Worm (Caenorhabditis elegans) whole organism, midembryonic: ENCODE measurements around the gene npl-4.2.

Experiments used
- T22C8.4 ChIP-seq: fragments of 200-800 bp; sonication (Bioruptor generic); IDR thresholded peaks from 2 replicates; pipeline ENCODE4 v1.3.6; 2022; ENCODE audit warnings: missing genetic modification characterization, missing compliant biosample characterization
- cog-1 ChIP-seq: sonication (generic microtip); optimal IDR thresholded peaks from 2 replicates; lab custom pipeline; 2016; ENCODE audit warnings: missing genetic modification characterization, missing compliant biosample characterization
- flt-1 ChIP-seq: fragments of 200-800 bp; sonication (Bioruptor generic); IDR thresholded peaks from 2 replicates; pipeline ENCODE4 v1.3.6; 2022; ENCODE audit warnings: missing genetic modification characterization, missing compliant biosample characterization
- klf-2 ChIP-seq: fragments of 200-800 bp; sonication (Bioruptor generic); conservative IDR thresholded peaks from 2 replicates; pipeline ENCODE4 v1.3.6; 2022; ENCODE audit warnings: missing genetic modification reagents, missing genetic modification characterization, missing compliant biosample characterization
- tab-1 ChIP-seq: fragments of 200-800 bp; sonication (Bioruptor generic); IDR thresholded peaks from 2 replicates; pipeline ENCODE4 v1.3.6; 2022; ENCODE audit warnings: missing genetic modification characterization, missing compliant biosample characterization
- ztf-29 ChIP-seq: fragments of 200-800 bp; sonication (Bioruptor generic); IDR thresholded peaks from 2 replicates; pipeline ENCODE4 v1.3.6; 2022; ENCODE audit warnings: missing genetic modification reagents, missing genetic modification characterization, missing compliant biosample characterization

DNA sequence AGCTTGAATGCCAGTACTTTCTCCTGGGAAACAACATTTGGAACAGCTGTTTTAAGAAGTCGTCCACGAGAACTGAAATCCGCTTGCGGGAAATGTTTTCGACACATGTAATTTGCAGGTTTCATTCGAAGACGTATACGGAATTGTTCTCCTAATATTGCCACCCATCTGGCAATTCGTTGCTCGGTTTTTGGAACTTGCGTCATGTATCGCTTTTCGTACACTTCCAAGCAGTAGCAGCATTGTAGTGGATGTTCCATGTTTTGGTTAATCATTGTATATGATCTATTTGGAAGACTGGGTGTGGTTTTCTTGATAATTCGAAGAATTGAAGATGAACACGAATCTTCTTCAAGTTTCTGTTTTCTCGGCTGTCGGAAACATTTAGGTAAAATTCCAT is 34.9 kb upstream of the npl-4.2 start:
- TF ChIP-seq tab-1 (no peak), T22C8.4 (no peak), flt-1 (GFP tag; lab: Robert Waterston, UW) (no peak), klf-2 (no peak), cog-1 (tag; lab: Kevin White, UChicago) (no peak), ztf-29 (GFP tag; lab: Robert Waterston, UW) (no peak)
